Worm (Caenorhabditis elegans) whole organism, midembryonic: ENCODE measurements around the gene T05G5.5.

Experiments
- T22C8.4 ChIP-seq: fragments of 200-800 bp; sonication (Bioruptor generic); IDR thresholded peaks from 2 replicates; pipeline ENCODE4 v1.3.6; 2022; ENCODE audit warnings: missing genetic modification characterization, missing compliant biosample characterization
- cog-1 ChIP-seq: sonication (generic microtip); optimal IDR thresholded peaks from 2 replicates; lab custom pipeline; 2016; ENCODE audit warnings: missing genetic modification characterization, missing compliant biosample characterization
- flt-1 ChIP-seq: fragments of 200-800 bp; sonication (Bioruptor generic); IDR thresholded peaks from 2 replicates; pipeline ENCODE4 v1.3.6; 2022; ENCODE audit warnings: missing genetic modification characterization, missing compliant biosample characterization
- klf-2 ChIP-seq: fragments of 200-800 bp; sonication (Bioruptor generic); conservative IDR thresholded peaks from 2 replicates; pipeline ENCODE4 v1.3.6; 2022; ENCODE audit warnings: missing genetic modification reagents, missing genetic modification characterization, missing compliant biosample characterization
- tab-1 ChIP-seq: fragments of 200-800 bp; sonication (Bioruptor generic); IDR thresholded peaks from 2 replicates; pipeline ENCODE4 v1.3.6; 2022; ENCODE audit warnings: missing genetic modification characterization, missing compliant biosample characterization
- ztf-23 ChIP-seq: fragments of 200-800 bp; sonication (Bioruptor generic); IDR thresholded peaks from 2 replicates; pipeline ENCODE4 v1.3.6; 2022; ENCODE audit warnings: missing genetic modification reagents, missing genetic modification characterization, missing compliant biosample characterization
- ztf-29 ChIP-seq: fragments of 200-800 bp; sonication (Bioruptor generic); IDR thresholded peaks from 2 replicates; pipeline ENCODE4 v1.3.6; 2022; ENCODE audit warnings: missing genetic modification reagents, missing genetic modification characterization, missing compliant biosample characterization

- TF ChIP-seq tab-1 (peak; percentile 77), cog-1 (tag; lab: Kevin White, UChicago) (peak; percentile 97), flt-1 (GFP tag; lab: Robert Waterston, UW) (peak; percentile 96), ztf-29 (GFP tag; lab: Robert Waterston, UW) (peak; percentile 64), ztf-23 (GFP tag; lab: Robert Waterston, UW) (peak; percentile 83), klf-2 (GFP tag; lab: Robert Waterston, UW) (peak; percentile 56; the same call in 1 of the 2 replicates), T22C8.4 (GFP tag; lab: Robert Waterston, UW) (peak; percentile 28)
Observed at ce11 chrIII:9765465-9765900, 14.3 kb upstream of the T05G5.5 start.
